Worm (Caenorhabditis elegans): ENCODE results near the gene Y45F10B.59.
"Not testable (repeated sequence)": the region's sequence is repeated elsewhere in the genome, so short reads cannot be mapped to it uniquely, and the experiment has no call there.

Y45F10B.59 gene

DNA sequence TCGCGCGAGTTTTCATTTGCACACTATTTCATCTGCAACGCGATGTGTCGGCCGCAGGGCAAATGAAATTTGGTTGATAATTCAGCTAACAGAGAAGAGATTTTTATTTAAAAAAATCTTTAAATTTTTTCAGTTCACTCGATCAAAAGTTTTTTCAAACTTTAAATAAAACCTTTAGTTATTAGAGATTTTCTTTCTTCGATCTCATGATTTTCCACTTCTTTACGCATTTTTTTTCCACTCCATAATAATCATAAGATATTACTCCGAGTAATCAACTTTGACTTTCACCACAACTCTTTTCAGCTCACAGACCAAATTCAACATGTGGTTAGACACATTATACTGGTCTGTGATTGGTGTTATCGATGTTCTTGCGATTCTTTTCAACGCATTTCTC is 27.7 kb upstream of the Y45F10B.59 start, which contains the start of gene srd-10:
Gene srd-10, plus strand, starts transcription at position 301 of the 400 bp plus-strand sequence.
- no peak for TF ChIP-seq unc-62 (GFP tag; optimal IDR thresholded peaks at IDR 0.05 in 1 of 2)
- no peak for TF ChIP-seq unc-62 (tag; optimal IDR thresholded peaks at IDR 0.05)
- peak; percentile 46 for TF ChIP-seq aha-1 (tag)

DNA sequence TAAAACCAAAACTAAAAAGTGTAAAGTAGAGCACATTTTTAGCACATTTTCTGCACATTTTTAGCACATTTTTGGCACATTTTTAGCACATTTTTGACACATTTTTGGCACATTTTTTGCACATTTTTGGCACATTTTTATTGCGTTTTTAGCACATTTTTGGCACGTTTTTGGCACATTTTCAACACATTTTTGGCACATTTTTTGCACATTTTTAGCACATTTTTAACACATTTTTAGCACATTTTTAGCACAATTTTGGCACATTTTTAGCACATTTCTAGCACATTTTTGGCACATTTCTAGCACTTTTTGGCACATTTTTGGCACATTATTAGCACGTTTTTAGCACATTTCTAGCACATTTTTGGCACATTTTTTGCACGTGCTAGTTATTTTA is 26.7 kb upstream of the Y45F10B.59 start:
- TF ChIP-seq tra-1 (GFP tag; IDR thresholded peaks at IDR 0.05) (no peak), nhr-25 (tag; optimal IDR thresholded peaks at IDR 0.05; ENCODE audit: borderline replicate concordance, insufficient read depth) (no peak), unc-62 (GFP tag; optimal IDR thresholded peaks at IDR 0.05 in 1 of 2) (peak in 1 of 2 experiments; percentile 76), unc-62 (tag; optimal IDR thresholded peaks at IDR 0.05) (no peak), nhr-102 (tag; optimal IDR thresholded peaks at IDR 0.05) (peak; percentile 94), cey-2 (tag; optimal IDR thresholded peaks at IDR 0.05; ENCODE audit: borderline replicate concordance, insufficient read depth) (no peak)

DNA sequence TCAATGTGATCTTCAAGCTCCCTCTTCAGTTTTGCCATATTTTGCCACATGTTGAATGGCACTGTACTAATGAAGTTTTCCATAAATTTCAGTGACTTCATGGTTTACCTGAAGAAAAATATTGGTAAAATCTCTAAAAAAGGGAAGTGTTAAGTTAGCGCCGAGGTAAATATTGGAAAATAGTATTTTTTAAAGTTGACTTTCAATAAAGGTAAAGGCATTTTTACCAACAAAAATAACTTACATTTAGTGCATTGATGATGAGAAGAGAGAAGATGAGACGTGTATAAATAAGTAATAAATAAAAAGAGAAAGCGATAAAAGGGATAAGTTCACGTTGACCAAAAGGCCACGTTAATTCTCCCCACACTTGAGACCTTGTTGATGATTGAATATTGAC is 24.2 kb upstream of the Y45F10B.59 start, which contains the start of gene Y45F10B.8:
Gene Y45F10B.8, minus strand, starts transcription at position 101 of the 400 bp plus-strand sequence.
- TF ChIP-seq nhr-6 (tag; optimal IDR thresholded peaks at IDR 0.05); lin-29 (GFP tag; IDR thresholded peaks at IDR 0.05); dpl-1 (GFP tag; optimal IDR thresholded peaks at IDR 0.05): not testable (repeated sequence)

DNA sequence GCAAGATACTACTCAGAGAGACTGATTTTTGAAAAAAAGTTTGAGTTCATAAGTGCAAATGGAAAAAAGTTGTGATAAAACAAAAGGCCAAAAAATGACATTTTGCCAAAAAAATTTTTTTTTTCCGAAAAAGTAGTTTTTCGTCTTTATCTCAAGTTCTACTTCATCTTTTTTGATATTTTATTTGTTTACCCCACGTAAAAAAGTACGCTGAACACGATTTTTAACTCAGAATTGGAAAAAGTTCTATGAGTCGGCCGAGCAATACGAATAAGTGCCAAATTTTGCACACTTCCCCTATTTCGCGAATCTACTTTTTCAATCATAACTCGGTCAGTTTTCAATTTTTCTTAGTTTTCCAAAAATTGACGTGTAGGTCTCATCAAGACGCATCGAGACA is 23.5 kb upstream of the Y45F10B.59 start, which contains the start of gene sru-16:
Gene sru-16, plus strand, starts transcription at position 301 of the 400 bp plus-strand sequence.
- not testable (repeated sequence) for TF ChIP-seq hlh-30 (tag; optimal IDR thresholded peaks at IDR 0.05; ENCODE audit: insufficient read depth); dmd-8 (GFP tag; IDR thresholded peaks at IDR 0.05); F49E8.2 (tag; optimal IDR thresholded peaks at IDR 0.05; ENCODE audit: borderline replicate concordance)

DNA sequence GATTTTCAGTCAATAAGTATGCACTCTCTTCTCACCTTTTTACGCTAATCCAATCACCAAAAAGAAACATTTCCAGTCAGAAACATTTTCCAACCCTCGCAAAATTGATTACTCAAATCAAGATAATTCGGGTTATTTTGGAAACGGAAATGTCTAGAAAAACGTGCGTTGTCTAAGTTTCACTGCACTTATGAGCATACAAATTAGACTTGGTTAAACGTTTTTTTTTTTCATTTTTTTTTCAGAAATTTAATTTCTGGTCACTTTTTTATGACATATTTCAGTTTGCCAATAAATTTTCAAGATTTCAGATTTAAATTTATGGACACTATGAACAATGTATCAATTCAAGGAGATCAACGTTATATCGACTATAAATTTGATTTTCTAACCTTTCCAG is 19.5 kb upstream of the Y45F10B.59 start, which contains the start of gene sru-12:
Gene sru-12, plus strand, starts transcription at position 301 of the 400 bp plus-strand sequence.
- TF ChIP-seq F44E2.7 (GFP tag; IDR thresholded peaks at IDR 0.05): no peak
- TF ChIP-seq nhr-48 (tag; optimal IDR thresholded peaks at IDR 0.05): no peak
- no peak for TF ChIP-seq hif-1 (tag; optimal IDR thresholded peaks at IDR 0.05)
- TF ChIP-seq nhr-41 (GFP tag; IDR thresholded peaks at IDR 0.05): no peak
- TF ChIP-seq ceh-28 (tag; optimal IDR thresholded peaks at IDR 0.05): no peak
- TF ChIP-seq ZK546.5 (tag; optimal IDR thresholded peaks at IDR 0.05): no peak
- no peak for TF ChIP-seq mxl-2 (GFP tag; conservative IDR thresholded peaks at IDR 0.05)
- no peak for TF ChIP-seq lin-29 (GFP tag; IDR thresholded peaks at IDR 0.05)
- no peak for TF ChIP-seq lin-38 (GFP tag; IDR thresholded peaks at IDR 0.05)
- TF ChIP-seq madf-5 (GFP tag; IDR thresholded peaks at IDR 0.05): no peak
- no peak for TF ChIP-seq gei-8 (GFP tag; optimal IDR thresholded peaks at IDR 0.05)
- TF ChIP-seq lsy-2 (tag; optimal IDR thresholded peaks at IDR 0.05): no peak
- TF ChIP-seq ceh-82 (tag; optimal IDR thresholded peaks at IDR 0.05): no peak

DNA sequence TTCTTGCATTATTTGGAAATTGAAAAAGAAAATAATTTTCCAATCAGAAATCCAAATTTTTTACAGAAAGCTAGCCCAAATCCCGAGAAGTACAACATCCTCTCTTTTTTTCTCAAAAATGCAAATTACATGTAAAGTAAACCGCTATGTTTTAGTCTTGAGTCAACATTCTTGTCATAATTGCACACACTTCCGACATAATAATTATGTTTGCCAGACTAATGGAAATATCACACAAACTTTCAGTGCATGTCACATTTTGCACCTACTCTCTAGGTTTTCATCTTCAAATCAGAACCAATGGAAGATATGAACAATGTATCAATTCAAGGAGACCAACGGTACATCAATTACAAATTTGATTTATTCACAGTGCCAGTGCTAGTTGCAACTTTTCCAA is 17.8 kb upstream of the Y45F10B.59 start, which contains the start of gene sru-11:
Gene sru-11, plus strand, starts transcription at position 301 of the 400 bp plus-strand sequence.
- TF ChIP-seq unc-130 (GFP tag; optimal IDR thresholded peaks at IDR 0.05): no peak
- no peak for TF ChIP-seq egl-43 (GFP tag; IDR thresholded peaks at IDR 0.05)
- TF ChIP-seq spr-1 (tag; optimal IDR thresholded peaks at IDR 0.05): no peak
- no peak for TF ChIP-seq mdl-1 (tag; optimal IDR thresholded peaks at IDR 0.05)
- no peak for TF ChIP-seq nhr-102 (tag; optimal IDR thresholded peaks at IDR 0.05)
- TF ChIP-seq snpc-1.2 (GFP tag; IDR thresholded peaks at IDR 0.05): no peak
